Worm (Caenorhabditis elegans) whole organism, L3 larva: ENCODE results near the gene F53F8.7.

Experiments
- ceh-28 ChIP-seq: fragments of 150-350 bp; optimal IDR thresholded peaks from 2 replicates; lab custom pipeline; 2014; ENCODE audit warnings: missing biosample characterization, missing genetic modification reagents, missing genetic modification characterization
- ceh-82 ChIP-seq: fragments of 150-350 bp; optimal IDR thresholded peaks from 2 replicates; lab custom pipeline; 2014; ENCODE audit warnings: missing biosample characterization, missing genetic modification characterization
- elt-3 ChIP-seq, 3 experiments: fragments of 150-350 bp in 1 of 3; sonication (generic microtip) in 2 of 3; optimal IDR thresholded peaks; 2 replicates in 2 of 3; 4 replicates in 1 of 3; lab custom pipeline; 2014 to 2017; ENCODE audit warnings: missing biosample characterization in 3 of 3, missing genetic modification characterization in 3 of 3
- fkh-2 ChIP-seq: fragments of 150-350 bp; optimal IDR thresholded peaks from 2 replicates; lab custom pipeline; 2014; ENCODE audit warnings: missing biosample characterization, missing genetic modification reagents, missing genetic modification characterization
- nhr-237 ChIP-seq: fragments of 150-350 bp; optimal IDR thresholded peaks from 2 replicates; lab custom pipeline; 2014; ENCODE audit warnings: missing biosample characterization, missing genetic modification characterization
- nhr-28 ChIP-seq: fragments of 150-350 bp; optimal IDR thresholded peaks from 2 replicates; lab custom pipeline; 2014; ENCODE audit warnings: missing biosample characterization, missing genetic modification characterization
- sea-2 ChIP-seq: fragments of 150-350 bp; sonication (generic microtip); optimal IDR thresholded peaks from 4 replicates; lab custom pipeline; 2014; ENCODE audit warnings: missing biosample characterization, missing genetic modification reagents, missing genetic modification characterization
- skn-1 ChIP-seq: fragments of 150-350 bp; optimal IDR thresholded peaks from 2 replicates; lab custom pipeline; 2014; ENCODE audit warnings: missing biosample characterization, missing genetic modification characterization
- snpc-4 ChIP-seq: fragments of 150-350 bp; optimal IDR thresholded peaks from 2 replicates; lab custom pipeline; 2014; ENCODE audit warnings: missing biosample characterization, missing genetic modification characterization
- tbx-2 ChIP-seq: sonication (generic microtip); optimal IDR thresholded peaks from 2 replicates; lab custom pipeline; 2016; ENCODE audit warnings: mild to moderate bottlenecking, missing genetic modification characterization, missing compliant biosample characterization
- unc-62 ChIP-seq: fragments of 150-350 bp; sonication (generic microtip); optimal IDR thresholded peaks from 4 replicates; lab custom pipeline; 2014; ENCODE audit warnings: missing biosample characterization, missing genetic modification reagents, missing genetic modification characterization
- zag-1 ChIP-seq: fragments of 150-350 bp; optimal IDR thresholded peaks from 2 replicates; lab custom pipeline; 2014; ENCODE audit warnings: missing biosample characterization, missing genetic modification characterization

DNA sequence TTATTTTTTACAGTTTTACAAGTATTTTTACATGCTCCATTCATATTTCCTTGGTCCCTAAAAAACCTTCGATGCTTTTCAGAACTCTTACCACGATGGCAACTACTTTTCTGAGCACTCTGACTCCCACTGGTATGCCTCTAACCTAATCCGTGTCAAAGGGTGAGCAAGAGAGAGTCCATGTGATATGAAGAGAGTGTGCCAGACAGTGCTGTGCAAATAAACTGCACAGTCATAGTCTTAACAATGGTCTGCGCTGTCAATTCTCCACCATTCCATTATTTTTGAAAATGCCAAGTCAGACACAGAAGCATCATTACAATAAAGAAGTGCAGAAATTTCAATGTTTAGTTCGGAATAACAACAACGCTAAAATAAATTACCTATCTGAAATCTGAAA, 47.1 kb upstream of the F53F8.7 start:
- no peak for TF ChIP-seq tbx-2 (tag; lab: Kevin White, UChicago)
- no peak for TF ChIP-seq ceh-82 (tag; lab: Kevin White, UChicago)
- no peak for TF ChIP-seq skn-1
- TF ChIP-seq snpc-4 (tag; lab: Kevin White, UChicago): no peak
- TF ChIP-seq ceh-28: no peak
- no peak for TF ChIP-seq fkh-2 (tag; lab: Kevin White, UChicago)
- no peak for TF ChIP-seq zag-1
- no peak for TF ChIP-seq unc-62 (GFP tag; lab: Kevin White, UChicago)
- TF ChIP-seq nhr-28: no peak
- TF ChIP-seq sea-2 (GFP tag; lab: Kevin White, UChicago): no peak
- no peak for TF ChIP-seq elt-3 (tag; optimal IDR thresholded peaks at IDR 0.05; lab: Kevin White, UChicago)
- no peak for TF ChIP-seq nhr-237 (tag; lab: Kevin White, UChicago)
